Worm (Caenorhabditis elegans): ENCODE data around the gene Y48A6C.8.
A peak's percentile ranks its signal among the peaks of the same experiment; 100 is the strongest.
"Not testable (repeated sequence)": the region's sequence is repeated elsewhere in the genome, so short reads cannot be mapped to it uniquely, and the experiment has no call there.

Y48A6C.8 gene

ce11 chrIII:11138922-11139321 lies 11.5 kb upstream of the Y48A6C.8 start, which contains the start of gene fbxa-128:
Gene fbxa-128 (minus strand): TSS chrIII:11139113.
- no peak for TF ChIP-seq C06A6.2 (GFP tag; conservative IDR thresholded peaks at IDR 0.05)
- TF ChIP-seq D2030.7 (GFP tag; IDR thresholded peaks at IDR 0.05), result no peak
- TF ChIP-seq hmg-1.2 (GFP tag; IDR thresholded peaks at IDR 0.05), result peak; percentile 11; the same call in 1 of the 2 replicates
- peak; percentile 71 for TF ChIP-seq attf-5 (GFP tag; optimal IDR thresholded peaks at IDR 0.05)
- no peak for TF ChIP-seq zim-3 (tag; optimal IDR thresholded peaks at IDR 0.05)
- no peak for TF ChIP-seq lag-1 (GFP tag; IDR thresholded peaks at IDR 0.05)
- TF ChIP-seq egl-44 (GFP tag; IDR thresholded peaks at IDR 0.05), result no peak
- TF ChIP-seq hmg-20 (GFP tag; IDR thresholded peaks at IDR 0.05), result no peak
- TF ChIP-seq nhr-80 (tag; optimal IDR thresholded peaks at IDR 0.05), result peak; percentile 54
- no peak for TF ChIP-seq bed-2 (GFP tag; IDR thresholded peaks at IDR 0.05)
- TF ChIP-seq K12H6.12 (tag; optimal IDR thresholded peaks at IDR 0.05), result no peak
- TF ChIP-seq egrh-3 (GFP tag; IDR thresholded peaks at IDR 0.05), result no peak
- peak; percentile 22; the same call in 1 of the 2 replicates for TF ChIP-seq mcd-1 (GFP tag; IDR thresholded peaks at IDR 0.05)

ce11 chrIII:11131475-11131874 lies 4.0 kb upstream of the Y48A6C.8 start, which contains the start of gene pha-1:
Gene pha-1 (plus strand): TSS chrIII:11131775.
- not testable (repeated sequence) for TF ChIP-seq tlf-1 (GFP tag; optimal IDR thresholded peaks at IDR 0.05); ztf-25 (GFP tag; IDR thresholded peaks at IDR 0.05); snpc-1.1 (tag; optimal IDR thresholded peaks at IDR 0.05; ENCODE audit: insufficient read depth)

- TF ChIP-seq K11D2.4 (GFP tag; IDR thresholded peaks at IDR 0.05), result no peak
- no peak for TF ChIP-seq zim-3 (tag; optimal IDR thresholded peaks at IDR 0.05)
- no peak for TF ChIP-seq ccch-3 (GFP tag; optimal IDR thresholded peaks at IDR 0.05)
- TF ChIP-seq F10E7.11 (tag; optimal IDR thresholded peaks at IDR 0.05), result no peak
- no peak for TF ChIP-seq lag-1 (GFP tag; IDR thresholded peaks at IDR 0.05)
- no peak for TF ChIP-seq F39B2.1 (GFP tag; IDR thresholded peaks at IDR 0.05)
- TF ChIP-seq F37B4.10 (GFP tag; IDR thresholded peaks at IDR 0.05), result no peak
- TF ChIP-seq hlh-12 (tag; optimal IDR thresholded peaks at IDR 0.05), result no peak
- no peak for TF ChIP-seq T26A5.8 (tag; optimal IDR thresholded peaks at IDR 0.05)
- TF ChIP-seq egrh-3 (GFP tag; IDR thresholded peaks at IDR 0.05), result no peak
- no peak for TF ChIP-seq attf-5 (GFP tag; optimal IDR thresholded peaks at IDR 0.05)
- no peak for TF ChIP-seq nhr-90 (tag; optimal IDR thresholded peaks at IDR 0.05)
- no peak for TF ChIP-seq pha-4 (tag; optimal IDR thresholded peaks at IDR 0.05)
- TF ChIP-seq sea-2 (GFP tag; IDR thresholded peaks at IDR 0.05), result no peak
These were observed 1.9 kb upstream of the Y48A6C.8 start for ce11 chrIII:11129363-11129762.

DNA sequence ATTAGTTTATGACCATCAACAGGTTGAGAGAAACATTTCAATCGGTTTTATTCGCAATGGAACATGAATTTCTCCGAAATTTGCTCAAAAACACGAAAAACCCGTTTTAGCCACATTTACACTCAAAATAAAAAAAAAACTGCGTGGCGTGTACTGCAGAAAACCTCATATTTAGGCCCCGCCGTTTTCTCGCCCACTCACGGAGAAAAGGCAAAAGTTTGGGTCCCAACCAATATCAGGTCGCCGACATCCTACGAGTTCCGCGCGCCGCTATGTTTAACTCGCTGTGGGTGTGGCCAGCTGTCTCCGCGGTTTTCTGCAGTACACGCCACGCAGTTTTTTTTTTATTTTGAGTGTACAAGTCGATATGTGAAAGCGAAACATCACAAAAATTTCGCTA lies 3.6 kb downstream of the Y48A6C.8 start:
- no peak for TF ChIP-seq ztf-26 (tag; optimal IDR thresholded peaks at IDR 0.05)
- no peak for TF ChIP-seq gei-17 (GFP tag; optimal IDR thresholded peaks at IDR 0.05)
- TF ChIP-seq D2030.7 (GFP tag; IDR thresholded peaks at IDR 0.05), result 0 out of 2 replicates have a peak, but pooled peaks have one; percentile 37
- no peak for TF ChIP-seq unc-130 (GFP tag; optimal IDR thresholded peaks at IDR 0.05)
- TF ChIP-seq F49E8.2 (tag; optimal IDR thresholded peaks at IDR 0.05; ENCODE audit: insufficient read depth), result no peak
- no peak for TF ChIP-seq egrh-3 (GFP tag; IDR thresholded peaks at IDR 0.05)
- TF ChIP-seq snpc-1.1 (tag; optimal IDR thresholded peaks at IDR 0.05; ENCODE audit: insufficient read depth), result peak; percentile 84
- no peak for TF ChIP-seq rcor-1 (GFP tag; IDR thresholded peaks at IDR 0.05)
- no peak for TF ChIP-seq F57C9.4 (tag; optimal IDR thresholded peaks at IDR 0.05)
- TF ChIP-seq ceh-79 (tag; optimal IDR thresholded peaks at IDR 0.05), result no peak
- no peak for TF ChIP-seq nfyb-1 (GFP tag; IDR thresholded peaks at IDR 0.05)
- TF ChIP-seq B0261.1 (tag; optimal IDR thresholded peaks at IDR 0.05), result no peak
- peak; percentile 32; the same call in 1 of the 2 replicates for TF ChIP-seq egl-44 (GFP tag; IDR thresholded peaks at IDR 0.05)
- 0 out of 2 replicates have a peak, but pooled peaks have one; percentile 61 for TF ChIP-seq nhr-120 (GFP tag; IDR thresholded peaks at IDR 0.05)
- TF ChIP-seq madf-8 (GFP tag; conservative IDR thresholded peaks at IDR 0.05), result no peak
- TF ChIP-seq sptf-2 (GFP tag; optimal IDR thresholded peaks at IDR 0.05), result no peak
- no peak for TF ChIP-seq K12H6.12 (tag; optimal IDR thresholded peaks at IDR 0.05)
- no peak for TF ChIP-seq nfya-2 (GFP tag; IDR thresholded peaks at IDR 0.05)
- no peak for TF ChIP-seq C17E4.6 (GFP tag; IDR thresholded peaks at IDR 0.05)
- TF ChIP-seq hsf-1 (GFP tag; IDR thresholded peaks at IDR 0.05), result 0 out of 2 replicates have a peak, but pooled peaks have one; percentile 13
- 0 out of 2 replicates have a peak, but pooled peaks have one; percentile 10 for TF ChIP-seq pbrm-1 (GFP tag; IDR thresholded peaks at IDR 0.05)
- TF ChIP-seq zim-3 (tag; optimal IDR thresholded peaks at IDR 0.05), result no peak
- TF ChIP-seq madf-6 (GFP tag; IDR thresholded peaks at IDR 0.05), result peak; percentile 46
- TF ChIP-seq mes-4 (tag; optimal IDR thresholded peaks at IDR 0.05), result no peak
